Fruit fly (Drosophila melanogaster) whole organism, embryonic: ENCODE data around the gene CG17781.
A peak's percentile ranks its signal among the peaks of the same experiment; 100 is the strongest.

Experiments
- BtbVII ChIP-seq: fragments of 200-800 bp; sonication (Bioruptor generic); optimal IDR thresholded peaks from 3 replicates; lab custom pipeline; 2017; ENCODE audit warnings: missing biosample characterization, mild to moderate bottlenecking, missing genetic modification characterization
- CG10267 ChIP-seq: fragments of 200-800 bp; sonication (Bioruptor generic); optimal IDR thresholded peaks from 2 replicates; lab custom pipeline; 2018; ENCODE audit warnings: missing biosample characterization, mild to moderate bottlenecking, missing genetic modification characterization, moderate library complexity
- CG13287 ChIP-seq: fragments of 200-800 bp; sonication (Bioruptor generic); IDR thresholded peaks from 2 replicates; pipeline ENCODE4 v1.3.6; 2022; ENCODE audit warnings: missing biosample characterization, missing genetic modification characterization; ENCODE audit not compliant: partially characterized antibody
- CG13624 ChIP-seq: fragments of 200-800 bp; sonication (Bioruptor generic); optimal IDR thresholded peaks from 2 replicates; lab custom pipeline; 2016; ENCODE audit warnings: missing biosample characterization, missing genetic modification characterization
- CG14667 ChIP-seq: fragments of 200-800 bp; sonication (Bioruptor generic); IDR thresholded peaks from 2 replicates; pipeline ENCODE4 v1.3.6; 2022; ENCODE audit warnings: missing biosample characterization, missing genetic modification characterization
- CG14860 ChIP-seq: fragments of 200-800 bp; sonication (Bioruptor generic); IDR thresholded peaks from 3 replicates; pipeline ENCODE4 v1.3.6; 2022; ENCODE audit warnings: missing biosample characterization, missing genetic modification characterization; ENCODE audit not compliant: partially characterized antibody
- CG14965 ChIP-seq: fragments of 200-800 bp; sonication (Bioruptor generic); optimal IDR thresholded peaks from 2 replicates; lab custom pipeline; 2016; ENCODE audit warnings: missing biosample characterization, missing genetic modification characterization, borderline replicate concordance
- CG15514 ChIP-seq: fragments of 200-800 bp; sonication (Bioruptor generic); optimal IDR thresholded peaks from 3 replicates; lab custom pipeline; 2017; ENCODE audit warnings: missing biosample characterization, missing genetic modification characterization, mild to moderate bottlenecking, moderate library complexity, missing genetic modification reagents
- CG15601 ChIP-seq: fragments of 200-800 bp; sonication (Bioruptor generic); optimal IDR thresholded peaks from 3 replicates; lab custom pipeline; 2019; ENCODE audit warnings: missing biosample characterization, mild to moderate bottlenecking, missing genetic modification characterization, moderate library complexity
- CG16863 ChIP-seq: fragments of 200-800 bp; sonication (Bioruptor generic); optimal IDR thresholded peaks from 3 replicates; lab custom pipeline; 2016; ENCODE audit warnings: missing biosample characterization, missing genetic modification characterization
- CG17359 ChIP-seq: fragments of 200-800 bp; sonication (Bioruptor generic); optimal IDR thresholded peaks from 3 replicates; lab custom pipeline; 2018; ENCODE audit warnings: missing biosample characterization, mild to moderate bottlenecking, missing genetic modification characterization, moderate library complexity
- CG2116 ChIP-seq: fragments of 200-800 bp; sonication (Bioruptor generic); optimal IDR thresholded peaks from 3 replicates; lab custom pipeline; 2018; ENCODE audit warnings: missing biosample characterization, mild to moderate bottlenecking, missing genetic modification characterization
- CG31365 ChIP-seq: fragments of 200-800 bp; sonication (Bioruptor generic); optimal IDR thresholded peaks from 2 replicates; lab custom pipeline; 2018; ENCODE audit warnings: missing biosample characterization, mild to moderate bottlenecking, missing genetic modification characterization
- CG31388 ChIP-seq: fragments of 200-800 bp; sonication (Bioruptor generic); optimal IDR thresholded peaks from 2 replicates; lab custom pipeline; 2016; ENCODE audit warnings: missing biosample characterization, missing genetic modification characterization
- CG9609 ChIP-seq: fragments of 200-800 bp; sonication (Bioruptor generic); optimal IDR thresholded peaks from 3 replicates; lab custom pipeline; 2016; ENCODE audit warnings: missing biosample characterization, missing genetic modification characterization
- CG9932 ChIP-seq: fragments of 200-800 bp; sonication (Bioruptor generic); IDR thresholded peaks from 2 replicates; pipeline ENCODE4 v1.3.6; 2022; ENCODE audit warnings: missing biosample characterization, missing genetic modification characterization
- D19A ChIP-seq: fragments of 200-800 bp; optimal IDR thresholded peaks from 3 replicates; lab custom pipeline; 2019; ENCODE audit warnings: missing biosample characterization, mild to moderate bottlenecking, missing genetic modification characterization, moderate library complexity
- Dad ChIP-seq: fragments of 200-800 bp; sonication (Bioruptor generic); optimal IDR thresholded peaks from 3 replicates; lab custom pipeline; 2016; ENCODE audit warnings: missing biosample characterization, missing genetic modification characterization
- Doc3 ChIP-seq: fragments of 200-800 bp; sonication (Bioruptor generic); IDR thresholded peaks from 3 replicates; pipeline ENCODE4 v1.3.6; 2022; ENCODE audit warnings: missing biosample characterization, missing genetic modification characterization; ENCODE audit not compliant: partially characterized antibody
- Ets65A ChIP-seq: fragments of 200-800 bp; sonication (Bioruptor generic); peaks from one replicate; lab custom pipeline; 2016; ENCODE audit warnings: missing biosample characterization, missing genetic modification characterization
- HmgD ChIP-seq: fragments of 200-800 bp; sonication (Bioruptor generic); optimal IDR thresholded peaks from 3 replicates; lab custom pipeline; 2016; ENCODE audit warnings: missing biosample characterization, missing genetic modification characterization
- Kr ChIP-seq: fragments of 200-800 bp; sonication (Bioruptor generic); optimal IDR thresholded peaks from 2 replicates; lab custom pipeline; 2017; ENCODE audit warnings: missing biosample characterization, mild to moderate bottlenecking, missing genetic modification characterization
- Lim3 ChIP-seq: fragments of 200-800 bp; sonication (Bioruptor generic); IDR thresholded peaks from 2 replicates; pipeline ENCODE4 v1.3.6; 2022; ENCODE audit warnings: missing biosample characterization, missing genetic modification characterization
- Max ChIP-seq: fragments of 200-800 bp; sonication (Bioruptor generic); optimal IDR thresholded peaks from 2 replicates; lab custom pipeline; 2016; ENCODE audit warnings: missing biosample characterization, mild to moderate bottlenecking, missing genetic modification characterization
- Meics ChIP-seq: fragments of 200-800 bp; sonication (Bioruptor generic); optimal IDR thresholded peaks from 2 replicates; lab custom pipeline; 2017; ENCODE audit warnings: missing biosample characterization, mild to moderate bottlenecking, missing genetic modification characterization
- Neu2 ChIP-seq: fragments of 200-800 bp; sonication (Bioruptor generic); optimal IDR thresholded peaks from 3 replicates; lab custom pipeline; 2016; ENCODE audit warnings: missing biosample characterization, missing genetic modification characterization, borderline replicate concordance
- Nf-YA ChIP-seq: fragments of 200-800 bp; sonication (Bioruptor generic); IDR thresholded peaks from 2 replicates; pipeline ENCODE4 v1.3.6; 2022; ENCODE audit warnings: missing biosample characterization, missing genetic modification characterization
- Scr ChIP-seq: fragments of 200-800 bp; sonication (Bioruptor generic); IDR thresholded peaks from 2 replicates; pipeline ENCODE4 v1.3.6; 2022; ENCODE audit warnings: missing biosample characterization, missing genetic modification characterization; ENCODE audit not compliant: partially characterized antibody
- bbx ChIP-seq: fragments of 200-800 bp; sonication (Bioruptor generic); IDR thresholded peaks from 2 replicates; pipeline ENCODE4 v1.3.6; 2022; ENCODE audit warnings: missing biosample characterization, missing genetic modification characterization; ENCODE audit not compliant: partially characterized antibody
- bigmax ChIP-seq: fragments of 200-800 bp; sonication (Bioruptor generic); optimal IDR thresholded peaks from 2 replicates; lab custom pipeline; 2018; ENCODE audit warnings: missing biosample characterization, mild to moderate bottlenecking, missing genetic modification characterization
- cg ChIP-seq: fragments of 200-800 bp; sonication (Bioruptor generic); optimal IDR thresholded peaks from 3 replicates; lab custom pipeline; 2019; ENCODE audit warnings: missing biosample characterization, mild to moderate bottlenecking, missing genetic modification characterization, moderate library complexity
- chm ChIP-seq: fragments of 200-800 bp; sonication (Bioruptor generic); IDR thresholded peaks from 2 replicates; pipeline ENCODE4 v1.3.6; 2022; ENCODE audit warnings: missing biosample characterization, missing genetic modification characterization
- da ChIP-seq: fragments of 200-800 bp; sonication (Bioruptor generic); optimal IDR thresholded peaks from 2 replicates; lab custom pipeline; 2016; ENCODE audit warnings: missing biosample characterization, missing genetic modification characterization
- dan ChIP-seq: fragments of 200-800 bp; sonication (Bioruptor generic); IDR thresholded peaks from 2 replicates; pipeline ENCODE4 v1.3.6; 2022; ENCODE audit warnings: missing biosample characterization, missing genetic modification characterization
- dysf ChIP-seq: fragments of 200-800 bp; sonication (Bioruptor generic); IDR thresholded peaks from 3 replicates; pipeline ENCODE4 v1.3.6; 2022; ENCODE audit warnings: missing biosample characterization, missing genetic modification characterization
- fd96Cb ChIP-seq: fragments of 200-800 bp; sonication (Bioruptor generic); optimal IDR thresholded peaks from 2 replicates; lab custom pipeline; 2018; ENCODE audit warnings: missing biosample characterization, mild to moderate bottlenecking, missing genetic modification characterization, moderate library complexity
- gem ChIP-seq: fragments of 200-800 bp; sonication (Bioruptor generic); optimal IDR thresholded peaks from 2 replicates; lab custom pipeline; 2019; ENCODE audit warnings: missing biosample characterization, mild to moderate bottlenecking, missing genetic modification characterization, moderate library complexity
- hbn ChIP-seq: fragments of 200-800 bp; sonication (Bioruptor generic); IDR thresholded peaks from 2 replicates; pipeline ENCODE4 v1.3.6; 2022; ENCODE audit warnings: missing biosample characterization, missing genetic modification characterization; ENCODE audit not compliant: partially characterized antibody
- insv ChIP-seq, 2 experiments: fragments of 200-800 bp; sonication (Bioruptor generic); optimal IDR thresholded peaks; 3 replicates each; lab custom pipeline; 2016 to 2018; ENCODE audit warnings: missing biosample characterization in 2 of 2, missing genetic modification characterization in 2 of 2
- klu ChIP-seq: fragments of 200-800 bp; sonication (Bioruptor generic); IDR thresholded peaks from 2 replicates; pipeline ENCODE4 v1.3.6; 2022; ENCODE audit warnings: missing biosample characterization, missing genetic modification characterization
- prd ChIP-seq, 3 experiments: fragments of >200 bp in 2 of 3; fragments of 200-800 bp in 1 of 3; sonication (Bioruptor generic) in 1 of 3; optimal IDR thresholded peaks in 2 of 3; IDR thresholded peaks in 1 of 3; 2 replicates in 2 of 3; 3 replicates in 1 of 3; pipeline versions ENCODE4 v1.3.6 to Lab custom; 2017 to 2022; ENCODE audit warnings: missing biosample characterization in 1 of 3, missing genetic modification characterization in 1 of 3
- row ChIP-seq: fragments of 200-800 bp; sonication (Bioruptor generic); IDR thresholded peaks from 3 replicates; pipeline ENCODE4 v1.3.6; 2022; ENCODE audit warnings: missing biosample characterization, missing genetic modification characterization
- ssp ChIP-seq: fragments of 200-800 bp; sonication (Bioruptor generic); IDR thresholded peaks from 2 replicates; pipeline ENCODE4 v1.3.6; 2022; ENCODE audit warnings: missing biosample characterization, missing genetic modification characterization
- zf30C ChIP-seq: fragments of 200-800 bp; sonication (Bioruptor generic); optimal IDR thresholded peaks from 3 replicates; lab custom pipeline; 2018; ENCODE audit warnings: missing biosample characterization, mild to moderate bottlenecking, missing genetic modification characterization

CG17781 gene

dm6 chr3R:24384952-24385351 is 9.5 kb upstream of the CG17781 start, which contains the start of gene CG17780:
Gene CG17780, minus strand, starts transcription at chr3R:24385052.
- TF ChIP-seq Doc3 (no peak), CG16863 (GFP tag; lab: Kevin White, UChicago) (no peak), Dad (GFP tag; lab: Kevin White, UChicago) (no peak), CG31365 (tag; lab: Kevin White, UChicago) (no peak), CG2116 (GFP tag; lab: Kevin White, UChicago) (no peak), cg (GFP tag; lab: Kevin White, UChicago) (no peak), Scr (GFP tag; lab: Robert Waterston, UW) (no peak), Kr (GFP tag; lab: Kevin White, UChicago) (no peak), ssp (no peak), zf30C (GFP tag; lab: Kevin White, UChicago) (no peak), CG9932 (GFP tag; lab: Robert Waterston, UW) (no peak), insv (GFP tag; optimal IDR thresholded peaks at IDR 0.05; lab: Kevin White, UChicago) (no peak)

DNA sequence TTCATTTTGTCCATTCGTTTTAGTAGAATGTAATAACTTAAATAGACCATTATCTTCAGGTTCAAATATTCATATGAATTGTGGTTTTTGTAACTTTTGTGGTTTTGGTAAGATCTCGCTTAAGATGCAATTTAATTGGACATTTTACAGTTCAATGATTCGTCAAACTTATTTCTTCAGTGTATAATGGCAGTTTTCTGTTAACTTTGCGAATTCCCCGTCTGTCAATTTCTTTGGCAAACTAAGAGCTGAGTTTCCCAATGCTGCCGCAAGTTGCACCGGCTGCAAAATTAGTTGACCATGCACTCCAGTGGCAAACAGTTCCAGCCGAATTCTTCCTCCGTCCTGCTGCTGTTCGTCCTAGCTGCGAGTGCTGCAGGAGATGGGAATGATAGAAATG is 1.1 kb upstream of the CG17781 start, which contains the start of gene CG33342:
CG33342 (plus strand) TSS at position 301 of the 400 bp plus-strand sequence.
- TF ChIP-seq HmgD (GFP tag; lab: Kevin White, UChicago) (no peak), CG15514 (no peak), Ets65A (GFP tag; lab: Kevin White, UChicago) (peak; percentile 10)

DNA sequence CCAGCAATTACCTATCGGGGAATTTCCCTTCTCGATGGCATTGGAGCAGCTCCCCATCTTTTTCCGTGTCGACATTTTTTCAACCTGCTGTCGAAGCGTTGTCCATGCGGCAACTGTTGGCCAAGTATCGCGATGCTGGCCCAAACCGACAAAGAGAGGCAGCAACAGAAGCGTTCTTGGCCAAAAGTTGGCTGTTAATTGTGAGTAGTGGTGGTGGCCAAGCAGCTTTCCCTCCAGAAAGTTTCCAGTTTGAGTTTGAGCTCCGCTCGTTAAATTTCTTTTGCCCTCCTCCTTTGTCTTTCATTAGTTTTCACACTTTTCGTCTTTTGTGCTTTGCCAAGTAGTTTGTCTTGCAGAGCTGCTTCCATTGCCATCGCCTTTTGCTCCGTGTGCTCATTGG is 2.8 kb downstream of the CG17781 start, which contains the start of gene CG17782:
CG17782 (minus strand) TSS at position 101 of the 400 bp plus-strand sequence.
- TF ChIP-seq CG14667 (GFP tag; lab: Robert Waterston, UW): no peak
- no peak for TF ChIP-seq row (GFP tag; lab: Robert Waterston, UW)
- TF ChIP-seq bbx (GFP tag; lab: Robert Waterston, UW): no peak
- no peak for TF ChIP-seq CG14965 (GFP tag; lab: Kevin White, UChicago)
- TF ChIP-seq CG9932 (GFP tag; lab: Robert Waterston, UW): no peak
- no peak for TF ChIP-seq chm (GFP tag; lab: Robert Waterston, UW)
- TF ChIP-seq CG13287 (GFP tag; lab: Robert Waterston, UW): no peak
- TF ChIP-seq hbn (GFP tag; lab: Robert Waterston, UW): no peak
- TF ChIP-seq dysf (GFP tag; lab: Robert Waterston, UW): no peak
- no peak for TF ChIP-seq da (GFP tag; lab: Kevin White, UChicago)
- no peak for TF ChIP-seq Neu2 (GFP tag; lab: Kevin White, UChicago)
- TF ChIP-seq CG13624 (GFP tag; lab: Kevin White, UChicago): no peak

DNA sequence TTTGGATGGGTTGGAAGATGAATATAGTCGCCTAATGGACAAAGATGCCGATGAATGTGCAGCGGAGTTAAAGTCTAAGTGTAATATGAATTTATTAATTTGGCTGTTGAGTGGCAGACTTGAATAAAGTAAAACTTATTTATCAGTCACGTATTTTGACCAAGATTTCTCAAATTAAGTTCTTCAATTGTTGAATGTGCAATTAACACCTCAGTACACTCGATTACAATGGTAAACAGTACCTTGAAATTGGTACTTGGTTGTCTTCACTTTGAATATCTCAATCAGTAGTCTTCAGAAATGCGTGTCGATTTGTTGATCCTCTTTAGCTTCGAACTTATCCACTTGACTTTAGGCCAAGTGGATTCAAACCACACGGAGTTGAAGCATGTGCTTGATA is 6.2 kb downstream of the CG17781 start, which contains the start of gene CG13614:
CG13614 (plus strand) TSS at position 301 of the 400 bp plus-strand sequence.
- no peak for TF ChIP-seq CG10267 (tag; lab: Kevin White, UChicago)
- TF ChIP-seq CG31388 (GFP tag; lab: Kevin White, UChicago): no peak
- TF ChIP-seq prd (optimal IDR thresholded peaks at IDR 0.05; lab: Kevin White, UChicago): no peak
- no peak for TF ChIP-seq prd (GFP tag; IDR thresholded peaks at IDR 0.05; lab: Robert Waterston, UW)
- TF ChIP-seq gem (tag; lab: Kevin White, UChicago): no peak
- no peak for TF ChIP-seq CG14860 (GFP tag; lab: Robert Waterston, UW)
- TF ChIP-seq dan (GFP tag; lab: Robert Waterston, UW): no peak
- TF ChIP-seq Nf-YA (GFP tag; lab: Robert Waterston, UW): no peak
- TF ChIP-seq D19A (tag; lab: Kevin White, UChicago): no peak
- no peak for TF ChIP-seq CG9609 (GFP tag; lab: Kevin White, UChicago)
- TF ChIP-seq Meics (GFP tag; lab: Kevin White, UChicago): no peak
- TF ChIP-seq BtbVII: no peak
- no peak for TF ChIP-seq klu (GFP tag; lab: Robert Waterston, UW)
- TF ChIP-seq Max (GFP tag; lab: Kevin White, UChicago): no peak
- TF ChIP-seq Lim3: no peak
- no peak for TF ChIP-seq bigmax (GFP tag; lab: Kevin White, UChicago)
- TF ChIP-seq fd96Cb (tag; lab: Kevin White, UChicago): no peak
- TF ChIP-seq CG17359 (tag; lab: Kevin White, UChicago): no peak
- TF ChIP-seq CG15601: no peak
